Fruit fly (Drosophila melanogaster) whole organism, prepupa: ENCODE measurements around the gene FucTA.

ENCODE experiments used
- CG16779 ChIP-seq: fragments of 200-800 bp; sonication (Bioruptor generic); optimal IDR thresholded peaks from 3 replicates; lab custom pipeline; 2017; ENCODE audit warnings: missing biosample characterization, mild to moderate bottlenecking, missing genetic modification characterization
- CG8119 ChIP-seq: fragments of 200-800 bp; sonication (Bioruptor generic); IDR thresholded peaks from 3 replicates; pipeline ENCODE4 v1.3.6; 2022; ENCODE audit warnings: missing biosample characterization, missing genetic modification characterization
- spab ChIP-seq: fragments of 200-800 bp; sonication (Bioruptor generic); optimal IDR thresholded peaks from 2 replicates; lab custom pipeline; 2017; ENCODE audit warnings: missing biosample characterization, mild to moderate bottlenecking, missing genetic modification characterization, missing genetic modification reagents

- TF ChIP-seq CG8119 (GFP tag; lab: Robert Waterston, UW) (no peak), spab (GFP tag; lab: Kevin White, UChicago) (no peak), CG16779 (no peak)
Observed at dm6 chr3L:15174823-15175222, 27.9 kb downstream of the FucTA start.
